Fruit fly (Drosophila melanogaster) S2 (cell line): ENCODE data around the gene Dtg.

Source experiments
- CG8478 ChIP-seq: fragments of >200 bp; optimal IDR thresholded peaks from 2 replicates; lab custom pipeline; 2018
- CTCF ChIP-seq, 2 experiments: fragments of >200 bp; optimal IDR thresholded peaks; 2 replicates each; lab custom pipeline; 2018

dm6 chr3R:12700454-12700853 lies 52.6 kb downstream of the Dtg start:
- TF ChIP-seq CG8478 (lab: Kevin White, UChicago) = no peak
- no peak for TF ChIP-seq CTCF (optimal IDR thresholded peaks at IDR 0.05; lab: Kevin White, UChicago)
